Fruit fly (Drosophila melanogaster): ENCODE measurements around the gene Ubc6.

DNA sequence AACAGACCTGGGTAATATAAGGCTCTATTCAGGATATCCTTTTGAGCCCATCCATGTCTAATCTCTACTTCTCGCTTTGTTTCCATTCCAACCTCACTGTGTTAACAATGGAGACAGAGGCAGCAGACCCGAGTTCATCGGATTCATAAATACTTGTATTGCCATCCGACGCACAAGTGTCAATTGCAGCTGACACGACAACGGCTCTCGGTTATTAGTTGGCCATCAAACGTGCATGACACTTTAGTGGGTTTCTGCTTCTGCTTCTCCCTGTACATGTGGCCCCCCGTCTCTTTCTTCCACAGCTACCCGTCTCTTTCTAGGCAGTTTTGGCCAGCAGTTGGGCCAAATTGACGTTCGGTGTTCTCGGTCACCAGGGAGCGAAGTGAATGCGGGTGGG lies 42.2 kb upstream of the Ubc6 start:
- TF ChIP-seq CG1620 (GFP tag; optimal IDR thresholded peaks at IDR 0.05) = no peak
- no peak for TF ChIP-seq cnc (optimal IDR thresholded peaks at IDR 0.05)
- TF ChIP-seq Clk (GFP tag; optimal IDR thresholded peaks at IDR 0.05) = no peak
